Fruit fly (Drosophila melanogaster) whole organism, adult: ENCODE measurements around the gene CG14564.

ENCODE experiments used
- CG14711 ChIP-seq: fragments of 200-800 bp; sonication (Bioruptor generic); optimal IDR thresholded peaks from 2 replicates; lab custom pipeline; 2018; ENCODE audit warnings: missing biosample characterization, mild to moderate bottlenecking, missing genetic modification characterization, moderate library complexity
- CG1620 ChIP-seq: fragments of 200-800 bp; sonication (Bioruptor generic); optimal IDR thresholded peaks from 2 replicates; lab custom pipeline; 2016; ENCODE audit warnings: missing biosample characterization, missing genetic modification characterization
- CG7101 ChIP-seq: fragments of 200-800 bp; sonication (Bioruptor generic); optimal IDR thresholded peaks from 2 replicates; lab custom pipeline; 2018; ENCODE audit warnings: missing biosample characterization, mild to moderate bottlenecking, missing genetic modification characterization, moderate library complexity
- Clk ChIP-seq: fragments of 200-800 bp; sonication (Bioruptor generic); optimal IDR thresholded peaks from 2 replicates; lab custom pipeline; 2017; ENCODE audit warnings: missing biosample characterization, missing genetic modification characterization
- Hr96 ChIP-seq: fragments of 200-800 bp; sonication (Bioruptor generic); optimal IDR thresholded peaks from 2 replicates; lab custom pipeline; 2016; ENCODE audit warnings: missing biosample characterization, missing genetic modification characterization
- Mnt ChIP-seq: fragments of 200-800 bp; sonication (Bioruptor generic); optimal IDR thresholded peaks from 2 replicates; lab custom pipeline; 2016; ENCODE audit warnings: missing biosample characterization, mild to moderate bottlenecking, missing genetic modification characterization
- bab1 ChIP-seq: fragments of 200-800 bp; sonication (Bioruptor generic); optimal IDR thresholded peaks from 3 replicates; lab custom pipeline; 2019; ENCODE audit warnings: missing biosample characterization, mild to moderate bottlenecking, missing genetic modification characterization, moderate library complexity
- cic ChIP-seq: fragments of 200-800 bp; sonication (Bioruptor generic); optimal IDR thresholded peaks from 2 replicates; lab custom pipeline; 2017; ENCODE audit warnings: missing biosample characterization, mild to moderate bottlenecking, missing genetic modification characterization, moderate library complexity
- tj ChIP-seq: fragments of 200-800 bp; sonication (Bioruptor generic); optimal IDR thresholded peaks from 3 replicates; lab custom pipeline; 2017; ENCODE audit warnings: missing biosample characterization, mild to moderate bottlenecking, missing genetic modification characterization, moderate library complexity

DNA sequence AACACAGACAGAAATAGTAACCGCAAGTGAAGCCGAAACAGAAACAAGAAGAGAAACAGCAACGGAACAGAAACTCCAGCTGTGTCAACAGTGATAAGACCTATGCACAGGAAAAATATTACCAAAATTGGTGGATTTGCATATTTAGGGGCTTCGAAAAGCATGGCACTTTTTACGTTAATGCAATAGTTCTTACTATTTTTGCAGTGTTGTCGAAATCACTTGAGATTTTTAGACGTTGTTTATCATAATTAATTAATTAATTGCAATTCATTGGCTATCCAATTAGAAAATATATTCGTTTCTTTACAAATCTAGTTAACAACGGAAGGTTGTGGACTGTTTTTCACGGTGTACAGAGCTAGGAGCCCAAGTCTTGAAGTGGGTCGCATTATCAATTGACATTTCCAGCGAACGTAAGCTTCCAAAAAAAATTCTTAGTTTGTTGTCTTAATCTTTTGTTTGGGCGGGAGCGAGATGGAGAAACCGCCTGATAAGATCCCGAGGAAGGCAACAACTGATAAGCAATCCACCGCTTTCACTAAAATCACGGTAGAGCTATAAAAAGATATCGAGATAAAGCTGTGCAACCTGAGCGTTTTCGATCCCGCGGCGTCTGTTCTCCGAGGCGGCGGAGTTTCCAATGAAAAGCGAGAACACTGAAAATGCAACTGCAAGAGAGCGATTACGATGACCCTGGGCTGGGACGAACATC, 29.8 kb upstream of the CG14564 start:
- TF ChIP-seq Hr96 (GFP tag; lab: Kevin White, UChicago) (no peak), cic (GFP tag; lab: Kevin White, UChicago) (no peak), Mnt (no peak), CG1620 (GFP tag; lab: Kevin White, UChicago) (no peak), Clk (no peak), CG14711 (tag; lab: Kevin White, UChicago) (no peak), tj (peak; percentile 48), CG7101 (no peak), bab1 (GFP tag; lab: Kevin White, UChicago) (peak; percentile 13)
